Fruit fly (Drosophila melanogaster): ENCODE measurements around the gene HisRS.

The HisRS gene

DNA sequence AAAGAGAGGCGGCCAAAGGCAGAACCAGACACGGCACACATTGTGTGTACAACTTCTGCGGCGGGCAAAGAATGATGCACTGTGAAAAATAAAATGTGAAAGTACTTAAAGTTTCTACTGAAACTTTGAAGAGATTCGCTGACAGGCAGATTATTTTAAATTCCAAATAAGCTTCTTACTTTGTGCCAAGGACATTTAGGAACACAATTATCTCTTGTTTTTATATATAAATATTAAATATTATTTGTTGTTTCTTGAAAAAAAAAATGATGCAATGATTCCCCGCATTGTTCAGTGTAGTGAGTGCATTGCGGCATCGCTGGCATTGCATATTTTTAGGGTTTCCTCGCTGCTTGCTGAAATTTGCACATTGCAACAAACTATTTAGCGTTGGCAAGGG is 49.8 kb downstream of the HisRS start (continued):
- TF ChIP-seq zfh1 (GFP tag; IDR thresholded peaks at IDR 0.05) (no peak), Atf6 (GFP tag; IDR thresholded peaks at IDR 0.05) (no peak), CoRest (tag; optimal IDR thresholded peaks at IDR 0.05) (no peak), CG4854 (GFP tag; optimal IDR thresholded peaks at IDR 0.05) (no peak), CG9932 (GFP tag; IDR thresholded peaks at IDR 0.05) (no peak), CG8388 (GFP tag; optimal IDR thresholded peaks at IDR 0.05) (no peak), CG15514 (GFP tag; optimal IDR thresholded peaks at IDR 0.05) (no peak), Dfd (GFP tag; optimal IDR thresholded peaks at IDR 0.05) (no peak), Dip2 (GFP tag; IDR thresholded peaks at IDR 0.05) (no peak), CG1602 (GFP tag; optimal IDR thresholded peaks at IDR 0.05) (no peak), CG11456 (GFP tag; IDR thresholded peaks at IDR 0.05) (no peak), gcm2 (GFP tag; optimal IDR thresholded peaks at IDR 0.05) (no peak), CG31441 (GFP tag; IDR thresholded peaks at IDR 0.05) (no peak), CG17612 (GFP tag; IDR thresholded peaks at IDR 0.05) (no peak), Ets65A (GFP tag) (no peak), CG6813 (GFP tag; optimal IDR thresholded peaks at IDR 0.05) (no peak), esg (GFP tag; conservative IDR thresholded peaks at IDR 0.05) (peak; percentile 24), pb (GFP tag; optimal IDR thresholded peaks at IDR 0.05) (no peak), CG30020 (tag; optimal IDR thresholded peaks at IDR 0.05) (no peak), CG4404 (GFP tag; IDR thresholded peaks at IDR 0.05) (no peak), row (GFP tag; IDR thresholded peaks at IDR 0.05) (0 out of 3 replicates have a peak, but pooled peaks have one; percentile 29), CG2678 (tag; optimal IDR thresholded peaks at IDR 0.05) (no peak), chm (GFP tag; IDR thresholded peaks at IDR 0.05) (no peak), CG17359 (tag; optimal IDR thresholded peaks at IDR 0.05) (no peak), pfk (GFP tag; optimal IDR thresholded peaks at IDR 0.05) (no peak), Rfx (GFP tag; IDR thresholded peaks at IDR 0.05) (0 out of 2 replicates have a peak, but pooled peaks have one; percentile 7), nmo (GFP tag; optimal IDR thresholded peaks at IDR 0.05) (peak; percentile 3), H2.0 (GFP tag; IDR thresholded peaks at IDR 0.05) (no peak), tap (tag; optimal IDR thresholded peaks at IDR 0.05) (no peak), CG7745 (tag; optimal IDR thresholded peaks at IDR 0.05) (no peak), Optix (GFP tag; IDR thresholded peaks at IDR 0.05) (no peak), mirr (GFP tag; optimal IDR thresholded peaks at IDR 0.05) (no peak), fd102C (GFP tag; optimal IDR thresholded peaks at IDR 0.05) (no peak), zen2 (GFP tag; IDR thresholded peaks at IDR 0.05; ENCODE audit: partially characterized antibody) (no peak), CG8359 (GFP tag; optimal IDR thresholded peaks at IDR 0.05; ENCODE audit: borderline replicate concordance) (no peak), C15 (GFP tag; IDR thresholded peaks at IDR 0.05) (no peak), Meics (GFP tag; optimal IDR thresholded peaks at IDR 0.05) (no peak), Hr78 (GFP tag; optimal IDR thresholded peaks at IDR 0.05) (no peak), aop (GFP tag; IDR thresholded peaks at IDR 0.05) (no peak), CG3407 (GFP tag; optimal IDR thresholded peaks at IDR 0.05) (no peak), CG7556 (GFP tag; optimal IDR thresholded peaks at IDR 0.05) (no peak), dm (GFP tag; optimal IDR thresholded peaks at IDR 0.05) (no peak), exex (tag; optimal IDR thresholded peaks at IDR 0.05) (no peak), sisA (GFP tag; IDR thresholded peaks at IDR 0.05) (no peak), Opbp (GFP tag; IDR thresholded peaks at IDR 0.05; ENCODE audit: partially characterized antibody) (no peak), nerfin-1 (tag; optimal IDR thresholded peaks at IDR 0.05) (no peak), pan (optimal IDR thresholded peaks at IDR 0.05) (no peak), pan (GFP tag; optimal IDR thresholded peaks at IDR 0.05 in 1 of 2, IDR thresholded peaks at IDR 0.05 in 1 of 2) (no peak), BEAF-32 (GFP tag; optimal IDR thresholded peaks at IDR 0.05) (no peak), jumu (GFP tag; optimal IDR thresholded peaks at IDR 0.05) (no peak), vvl (GFP tag; IDR thresholded peaks at IDR 0.05) (no peak), CG14441 (GFP tag; IDR thresholded peaks at IDR 0.05) (no peak)
